Fruit fly (Drosophila melanogaster): ENCODE results near the gene CG42717.
A peak's percentile ranks its signal among the peaks of the same experiment; 100 is the strongest.

dm6 chr3L:16001164-16001679 is 31.8 kb downstream of the CG42717 start:
- peak; percentile 73 for TF ChIP-seq gcm2 (GFP tag; optimal IDR thresholded peaks at IDR 0.05)
- TF ChIP-seq Hmr (GFP tag; optimal IDR thresholded peaks at IDR 0.05): peak; percentile 91
- peak; percentile 45 for TF ChIP-seq jing (GFP tag; optimal IDR thresholded peaks at IDR 0.05)
- TF ChIP-seq grn (GFP tag; optimal IDR thresholded peaks at IDR 0.05): no peak
- TF ChIP-seq Dad (GFP tag; optimal IDR thresholded peaks at IDR 0.05): peak; percentile 38
- no peak; the same call in 1 of the 2 replicates for TF ChIP-seq CG14667 (GFP tag; IDR thresholded peaks at IDR 0.05)
- TF ChIP-seq C15 (GFP tag; IDR thresholded peaks at IDR 0.05): 0 out of 3 replicates have a peak, but pooled peaks have one; percentile 58
- no peak for TF ChIP-seq gsb-n (tag; optimal IDR thresholded peaks at IDR 0.05)

Data from whole organism, embryonic.